Worm (Caenorhabditis elegans) whole organism, young adult: ENCODE measurements around the gene dhs-24.

Experiments used
- K11D2.4 ChIP-seq: fragments of 200-800 bp; sonication (Bioruptor generic); IDR thresholded peaks from 2 replicates; pipeline ENCODE4 v1.3.6; 2022; ENCODE audit warnings: missing genetic modification reagents, missing genetic modification characterization, missing compliant biosample characterization
- ama-1 ChIP-seq, 3 experiments: fragments of 150-350 bp in 1 of 3; sonication (generic microtip) in 2 of 3; optimal IDR thresholded peaks; 2 replicates each; lab custom pipeline; 2014 to 2018; ENCODE audit warnings: missing biosample characterization in 2 of 3, missing genetic modification characterization in 2 of 3, missing genetic modification reagents in 2 of 3
- attf-3 ChIP-seq: fragments of 200-800 bp; sonication (Bioruptor generic); conservative IDR thresholded peaks from 2 replicates; pipeline ENCODE4 v1.3.6; 2022; ENCODE audit warnings: missing genetic modification reagents, missing genetic modification characterization, missing compliant biosample characterization
- ceh-27 ChIP-seq: fragments of 200-800 bp; sonication (Bioruptor generic); optimal IDR thresholded peaks from 2 replicates; lab custom pipeline; 2018; ENCODE audit warnings: mild to moderate bottlenecking, missing genetic modification characterization, moderate library complexity, missing compliant biosample characterization
- ceh-79 ChIP-seq: sonication (generic microtip); optimal IDR thresholded peaks from 2 replicates; lab custom pipeline; 2017; ENCODE audit warnings: mild to moderate bottlenecking, missing genetic modification characterization, missing compliant biosample characterization
- dox-1 ChIP-seq: fragments of 200-800 bp; sonication (Bioruptor generic); IDR thresholded peaks from 2 replicates; pipeline ENCODE4 v1.3.6; 2022; ENCODE audit warnings: missing genetic modification reagents, missing genetic modification characterization, missing compliant biosample characterization
- dpff-1 ChIP-seq: sonication (generic microtip); optimal IDR thresholded peaks from 2 replicates; lab custom pipeline; 2017; ENCODE audit warnings: mild to moderate bottlenecking, missing genetic modification characterization, missing compliant biosample characterization
- egl-18 ChIP-seq: fragments of 200-800 bp; sonication (Bioruptor generic); IDR thresholded peaks from 2 replicates; pipeline ENCODE4 v1.3.6; 2022; ENCODE audit warnings: missing genetic modification reagents, missing genetic modification characterization, missing compliant biosample characterization
- lag-1 ChIP-seq: fragments of 200-800 bp; sonication (Bioruptor generic); IDR thresholded peaks from 2 replicates; pipeline ENCODE4 v1.3.6; 2022; ENCODE audit warnings: missing genetic modification reagents, missing genetic modification characterization, missing compliant biosample characterization
- let-526 ChIP-seq: fragments of 200-800 bp; sonication (Bioruptor generic); IDR thresholded peaks from 2 replicates; pipeline ENCODE4 v1.3.6; 2022; ENCODE audit warnings: missing genetic modification reagents, missing genetic modification characterization, missing compliant biosample characterization
- unc-62 ChIP-seq: fragments of 150-350 bp; optimal IDR thresholded peaks from 2 replicates; lab custom pipeline; 2014; ENCODE audit warnings: missing biosample characterization, missing genetic modification reagents, missing genetic modification characterization

- no peak for TF ChIP-seq ama-1 (optimal IDR thresholded peaks at IDR 0.05; lab: Kevin White, UChicago)
- TF ChIP-seq ama-1 (GFP tag; optimal IDR thresholded peaks at IDR 0.05; lab: Kevin White, UChicago) = no peak
- TF ChIP-seq dox-1 (GFP tag; lab: Robert Waterston, UW) = no peak
- no peak for TF ChIP-seq attf-3
- TF ChIP-seq ceh-27 (GFP tag; lab: Kevin White, UChicago) = no peak
- TF ChIP-seq K11D2.4 (GFP tag; lab: Robert Waterston, UW) = no peak
- TF ChIP-seq ceh-79 (tag; lab: Kevin White, UChicago) = no peak
- no peak for TF ChIP-seq lag-1 (GFP tag; lab: Robert Waterston, UW)
- no peak for TF ChIP-seq dpff-1 (tag; lab: Kevin White, UChicago)
- TF ChIP-seq egl-18 (GFP tag; lab: Robert Waterston, UW) = no peak
- TF ChIP-seq unc-62 (GFP tag; lab: Kevin White, UChicago) = no peak
- no peak for TF ChIP-seq let-526 (GFP tag; lab: Robert Waterston, UW)
Measured at ce11 chrV:19922613-19923012, 23.8 kb downstream of the dhs-24 start, which contains the start of gene Y60A3A.16.
